Worm (Caenorhabditis elegans): Measurements from ENCODE around the gene clec-139.

ce11 chrII:4600818-4601217 is 20.7 kb downstream of the clec-139 start:
- TF ChIP-seq lin-13 (GFP tag; optimal IDR thresholded peaks at IDR 0.05) (no peak), unc-62 (GFP tag; optimal IDR thresholded peaks at IDR 0.05) (no peak)

Data from whole organism, L1 larva.